Worm (Caenorhabditis elegans) whole organism, late embryonic: ENCODE data around the gene srbc-11.

Experiments
- ama-1 ChIP-seq: fragments of 150-350 bp; optimal IDR thresholded peaks from 2 replicates; lab custom pipeline; 2014
- ceh-48 ChIP-seq: sonication (generic microtip); optimal IDR thresholded peaks from 2 replicates; lab custom pipeline; 2016; ENCODE audit warnings: missing genetic modification characterization, inconsistent platforms, missing compliant biosample characterization
- dve-1 ChIP-seq: sonication (generic microtip); optimal IDR thresholded peaks from 2 replicates; lab custom pipeline; 2017; ENCODE audit warnings: antibody characterized with exemption, mild to moderate bottlenecking, missing genetic modification characterization, missing compliant biosample characterization
- elt-2 ChIP-seq: sonication (generic microtip); optimal IDR thresholded peaks from 2 replicates; lab custom pipeline; 2016; ENCODE audit warnings: missing genetic modification reagents, missing genetic modification characterization, missing compliant biosample characterization
- ets-4 ChIP-seq: sonication (generic microtip); optimal IDR thresholded peaks from 2 replicates; lab custom pipeline; 2016; ENCODE audit warnings: missing genetic modification characterization, missing compliant biosample characterization
- fkh-10 ChIP-seq: fragments of 150-350 bp; optimal IDR thresholded peaks from 2 replicates; lab custom pipeline; 2014; ENCODE audit warnings: missing biosample characterization, missing genetic modification reagents, missing genetic modification characterization
- hlh-13 ChIP-seq: fragments of 200-800 bp; sonication (Bioruptor generic); optimal IDR thresholded peaks from 2 replicates; lab custom pipeline; 2018; ENCODE audit warnings: mild to moderate bottlenecking, missing genetic modification characterization, missing compliant biosample characterization
- hlh-30 ChIP-seq: sonication (generic microtip); optimal IDR thresholded peaks from 2 replicates; lab custom pipeline; 2017; ENCODE audit warnings: antibody characterized with exemption, missing genetic modification characterization, missing compliant biosample characterization; ENCODE audit not compliant: insufficient read depth
- nhr-11 ChIP-seq: fragments of 150-350 bp; optimal IDR thresholded peaks from 2 replicates; lab custom pipeline; 2014; ENCODE audit warnings: missing biosample characterization, missing genetic modification characterization
- pqm-1 ChIP-seq: sonication (generic microtip); optimal IDR thresholded peaks from 2 replicates; lab custom pipeline; 2016; ENCODE audit warnings: missing genetic modification characterization, missing compliant biosample characterization
- ref-2 ChIP-seq: sonication (generic microtip); optimal IDR thresholded peaks from 2 replicates; lab custom pipeline; 2016; ENCODE audit warnings: missing genetic modification characterization, missing compliant biosample characterization
- unc-3 ChIP-seq, 2 experiments: fragments of 200-800 bp in 1 of 2; sonication (Bioruptor generic) in 1 of 2; sonication (generic microtip) in 1 of 2; conservative IDR thresholded peaks in 1 of 2; optimal IDR thresholded peaks in 1 of 2; 2 replicates each; pipeline versions ENCODE4 v1.3.6 to Lab custom; 2016 to 2022; ENCODE audit warnings: missing compliant biosample characterization in 2 of 2, missing genetic modification characterization in 2 of 2, missing genetic modification reagents in 1 of 2

ce11 chrV:7527153-7527552 is 32.1 kb upstream of the srbc-11 start, which contains the start of gene C54F6.17:
- TF ChIP-seq hlh-13 (GFP tag; lab: Kevin White, UChicago) (no peak), elt-2 (tag; lab: Kevin White, UChicago) (no peak), ceh-48 (no peak), dve-1 (no peak), pqm-1 (tag; lab: Kevin White, UChicago) (no peak), unc-3 (GFP tag; conservative IDR thresholded peaks at IDR 0.05; lab: Robert Waterston, UW) (no peak), unc-3 (tag; optimal IDR thresholded peaks at IDR 0.05; lab: Kevin White, UChicago) (no peak), hlh-30 (no peak), nhr-11 (tag; lab: Kevin White, UChicago) (no peak), ref-2 (tag; lab: Kevin White, UChicago) (no peak), fkh-10 (no peak), ama-1 (lab: Kevin White, UChicago) (no peak), ets-4 (tag; lab: Kevin White, UChicago) (no peak)
